Fruit fly (Drosophila melanogaster) whole organism, pupa: ENCODE measurements around the gene CG5644.

Experiments
- CG12605 ChIP-seq: fragments of 200-800 bp; sonication (Bioruptor generic); IDR thresholded peaks from 2 replicates; pipeline ENCODE4 v1.3.6; 2022; ENCODE audit warnings: missing biosample characterization, missing genetic modification characterization
- CG13204 ChIP-seq: fragments of 200-800 bp; sonication (Bioruptor generic); optimal IDR thresholded peaks from 2 replicates; lab custom pipeline; 2018; ENCODE audit warnings: missing biosample characterization, mild to moderate bottlenecking, missing genetic modification characterization, moderate library complexity
- CG14655 ChIP-seq: fragments of 200-800 bp; sonication (Bioruptor generic); optimal IDR thresholded peaks from 3 replicates; lab custom pipeline; 2017; ENCODE audit warnings: mild to moderate bottlenecking, missing biosample characterization, missing genetic modification reagents, missing genetic modification characterization
- CG15710 ChIP-seq: fragments of 200-800 bp; sonication (Bioruptor generic); optimal IDR thresholded peaks from 2 replicates; lab custom pipeline; 2018; ENCODE audit warnings: missing biosample characterization, mild to moderate bottlenecking, missing genetic modification characterization, moderate library complexity
- CG17806 ChIP-seq: fragments of 200-800 bp; sonication (Bioruptor generic); optimal IDR thresholded peaks from 2 replicates; lab custom pipeline; 2018; ENCODE audit warnings: missing biosample characterization, mild to moderate bottlenecking, missing genetic modification characterization, moderate library complexity
- CG34367 ChIP-seq: fragments of 200-800 bp; sonication (Bioruptor generic); optimal IDR thresholded peaks from 2 replicates; lab custom pipeline; 2018; ENCODE audit warnings: missing biosample characterization, mild to moderate bottlenecking, missing genetic modification characterization
- CG8159 ChIP-seq: fragments of 200-800 bp; sonication (Bioruptor generic); optimal IDR thresholded peaks from 3 replicates; lab custom pipeline; 2018; ENCODE audit warnings: missing biosample characterization, mild to moderate bottlenecking, missing genetic modification characterization, moderate library complexity
- D1 ChIP-seq: fragments of 200-800 bp; sonication (Bioruptor generic); optimal IDR thresholded peaks from 2 replicates; lab custom pipeline; 2018; ENCODE audit warnings: missing biosample characterization, mild to moderate bottlenecking, missing genetic modification characterization, moderate library complexity
- EcR ChIP-seq: fragments of 200-800 bp; sonication (Bioruptor generic); optimal IDR thresholded peaks from 3 replicates; lab custom pipeline; 2019; ENCODE audit warnings: missing biosample characterization, missing genetic modification characterization, mild to moderate bottlenecking, moderate library complexity, missing genetic modification reagents
- Snoo ChIP-seq: fragments of 200-800 bp; sonication (Bioruptor generic); optimal IDR thresholded peaks from 3 replicates; lab custom pipeline; 2017; ENCODE audit warnings: missing biosample characterization, mild to moderate bottlenecking, missing genetic modification characterization, inconsistent platforms
- fd96Ca ChIP-seq: fragments of 200-800 bp; sonication (Bioruptor generic); IDR thresholded peaks from 3 replicates; pipeline ENCODE4 v1.3.6; 2022; ENCODE audit warnings: missing biosample characterization, missing genetic modification characterization
- gl ChIP-seq: fragments of 200-800 bp; sonication (Bioruptor generic); optimal IDR thresholded peaks from 2 replicates; lab custom pipeline; 2018; ENCODE audit warnings: missing biosample characterization, mild to moderate bottlenecking, missing genetic modification characterization

DNA sequence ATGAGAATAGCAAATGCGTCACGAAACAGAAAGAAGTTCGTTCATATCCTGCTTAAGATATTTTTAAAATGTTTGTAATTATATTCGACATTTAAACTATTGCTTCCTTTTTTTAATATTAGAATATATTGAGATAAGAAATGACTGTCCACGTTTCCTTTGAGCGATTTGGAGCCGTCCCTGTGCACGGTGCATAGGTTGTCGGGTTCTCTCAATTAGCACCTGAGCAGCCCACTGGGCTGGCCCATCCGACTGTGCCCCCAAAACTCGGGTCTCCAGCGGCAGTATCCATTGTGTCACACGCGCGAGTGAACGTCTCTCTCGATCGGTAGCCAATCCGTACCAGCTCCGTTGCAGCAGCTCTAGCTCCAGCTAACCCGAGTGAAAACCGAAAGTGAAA is 21.1 kb downstream of the CG5644 start, which contains the start of gene CG13313:
- TF ChIP-seq EcR (GFP tag; lab: Kevin White, UChicago) (no peak), D1 (tag; lab: Kevin White, UChicago) (no peak), CG17806 (no peak), Snoo (tag; lab: Kevin White, UChicago) (no peak), CG12605 (no peak), CG13204 (GFP tag; lab: Kevin White, UChicago) (no peak), CG15710 (tag; lab: Kevin White, UChicago) (no peak), gl (tag; lab: Kevin White, UChicago) (no peak), fd96Ca (GFP tag; lab: Robert Waterston, UW) (no peak), CG14655 (no peak), CG8159 (tag; lab: Kevin White, UChicago) (no peak), CG34367 (no peak)
